Fruit fly (Drosophila melanogaster): Measurements from ENCODE around the gene LysX.

dm6 chr3L:1218596-1218995 lies 23.5 kb upstream of the LysX start, which contains the start of gene LysP:
- TF ChIP-seq Ssrp (tag; optimal IDR thresholded peaks at IDR 0.05) = no peak
- no peak for TF ChIP-seq Dref (GFP tag; IDR thresholded peaks at IDR 0.05)
- TF ChIP-seq Atf3 (GFP tag; optimal IDR thresholded peaks at IDR 0.05) = no peak
- TF ChIP-seq PHDP (tag; optimal IDR thresholded peaks at IDR 0.05) = no peak
- TF ChIP-seq CG18599 (GFP tag; optimal IDR thresholded peaks at IDR 0.05) = no peak
- no peak for TF ChIP-seq zf30C (GFP tag; optimal IDR thresholded peaks at IDR 0.05)
- no peak for TF ChIP-seq unc-4 (GFP tag; IDR thresholded peaks at IDR 0.05; ENCODE audit: partially characterized antibody)
